ENCODE assay signal across 4 fruit fly cellular contexts in the genomic region with DNA sequence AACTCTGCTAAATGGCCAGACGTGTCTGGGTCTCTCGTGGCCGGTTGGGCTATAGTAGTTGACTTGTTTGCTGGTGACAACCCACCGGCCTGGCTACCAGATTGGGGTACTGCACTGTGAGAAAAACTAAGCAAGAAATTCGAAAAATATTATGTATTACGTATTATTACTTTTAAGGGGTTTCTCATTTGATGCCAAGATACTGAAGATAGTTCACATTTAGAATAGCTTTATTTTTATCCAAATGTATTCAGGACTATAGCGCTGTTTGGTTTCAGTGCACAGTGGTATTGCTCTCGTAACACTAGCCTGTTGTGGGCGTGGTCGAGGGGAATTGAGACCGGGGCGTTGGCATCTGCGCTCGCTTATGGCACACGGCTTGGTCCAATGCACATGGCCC.
A peak's percentile ranks its signal among the peaks of the same experiment; 100 is the strongest.
TF ChIP-seq lines count a peak whose summit lies in the region.

No protein-coding gene starts in this region.

- TF ChIP-seq CTCF in whole organism, embryonic (GFP tag; optimal IDR thresholded peaks at IDR 0.05; lab: Kevin White, UChicago) = peak; percentile 29

TF ChIP-seq in whole organism, embryonic, 481 proteins besides CTCF, POLR2A, EP300 and RAD21 (continues in another document):
- TF ChIP-seq bcd (GFP tag; optimal IDR thresholded peaks at IDR 0.05; lab: Kevin White, UChicago) (peak; percentile 68), pita (GFP tag; optimal IDR thresholded peaks at IDR 0.05; lab: Kevin White, UChicago) (no peak), bbx (GFP tag; IDR thresholded peaks at IDR 0.05; lab: Robert Waterston, UW; ENCODE audit: partially characterized antibody) (no peak), Chrac-16 (GFP tag; optimal IDR thresholded peaks at IDR 0.05; lab: Kevin White, UChicago) (peak; percentile 41), CG30403 (GFP tag; optimal IDR thresholded peaks at IDR 0.05; lab: Kevin White, UChicago) (peak; percentile 67), hb (GFP tag; IDR thresholded peaks at IDR 0.05; lab: Robert Waterston, UW; ENCODE audit: partially characterized antibody) (no peak), seq (GFP tag; IDR thresholded peaks at IDR 0.05; lab: Robert Waterston, UW) (peak; percentile 62), Nf-YB (GFP tag; optimal IDR thresholded peaks at IDR 0.05; lab: Kevin White, UChicago) (peak; percentile 31), CG3281 (GFP tag; optimal IDR thresholded peaks at IDR 0.05; lab: Kevin White, UChicago) (peak; percentile 66), CG10431 (GFP tag; optimal IDR thresholded peaks at IDR 0.05; lab: Kevin White, UChicago) (no peak), gsb (GFP tag; IDR thresholded peaks at IDR 0.05; lab: Robert Waterston, UW) (no peak), Max (GFP tag; optimal IDR thresholded peaks at IDR 0.05; lab: Kevin White, UChicago) (peak; percentile 40), disco-r (GFP tag; optimal IDR thresholded peaks at IDR 0.05; lab: Kevin White, UChicago) (no peak), CG4404 (GFP tag; IDR thresholded peaks at IDR 0.05; lab: Robert Waterston, UW) (peak; percentile 52), Mrtf (GFP tag; IDR thresholded peaks at IDR 0.05; lab: Robert Waterston, UW) (0 out of 3 replicates have a peak, but pooled peaks have one; percentile 42), CG15011 (GFP tag; optimal IDR thresholded peaks at IDR 0.05; lab: Kevin White, UChicago) (peak; percentile 36), en (GFP tag; optimal IDR thresholded peaks at IDR 0.05; lab: Kevin White, UChicago) (no peak), Dip3 (GFP tag; optimal IDR thresholded peaks at IDR 0.05; lab: Kevin White, UChicago) (peak; percentile 64), z (GFP tag; IDR thresholded peaks at IDR 0.05; lab: Robert Waterston, UW) (no peak), Asciz (GFP tag; optimal IDR thresholded peaks at IDR 0.05; lab: Kevin White, UChicago) (peak; percentile 59), yki (optimal IDR thresholded peaks at IDR 0.05; lab: Kevin White, UChicago) (no peak)

TF ChIP-seq in whole organism, prepupa, 60 proteins besides CTCF, POLR2A, EP300 and RAD21 (continues in another document):
- peak; percentile 94 for TF ChIP-seq CG15336 (GFP tag; IDR thresholded peaks at IDR 0.05; lab: Robert Waterston, UW)
- no peak for TF ChIP-seq topi (GFP tag; optimal IDR thresholded peaks at IDR 0.05; lab: Kevin White, UChicago)
- peak; percentile 79 for TF ChIP-seq Gug (GFP tag; IDR thresholded peaks at IDR 0.05; lab: Robert Waterston, UW)
- peak; percentile 28 to 66 for TF ChIP-seq salr (GFP tag; optimal IDR thresholded peaks at IDR 0.05; lab: Kevin White, UChicago)
- no peak for TF ChIP-seq Eip93F (GFP tag; optimal IDR thresholded peaks at IDR 0.05; lab: Kevin White, UChicago)
- peak; percentile 16 for TF ChIP-seq Met (GFP tag; optimal IDR thresholded peaks at IDR 0.05; lab: Kevin White, UChicago)
- peak; percentile 26 for TF ChIP-seq lz (GFP tag; optimal IDR thresholded peaks at IDR 0.05; lab: Kevin White, UChicago)
- TF ChIP-seq CG10669 (GFP tag; optimal IDR thresholded peaks at IDR 0.05; lab: Kevin White, UChicago) = peak; percentile 51
- peak; percentile 87 for TF ChIP-seq Lpt (GFP tag; optimal IDR thresholded peaks at IDR 0.05; lab: Kevin White, UChicago)
- peak; percentile 80 for TF ChIP-seq dac (GFP tag; optimal IDR thresholded peaks at IDR 0.05; lab: Kevin White, UChicago)
- peak; percentile 35 for TF ChIP-seq esn (GFP tag; optimal IDR thresholded peaks at IDR 0.05; lab: Kevin White, UChicago)
- TF ChIP-seq dsx (GFP tag; optimal IDR thresholded peaks at IDR 0.05; lab: Kevin White, UChicago; ENCODE audit: poor library complexity, severe bottlenecking) = peak; percentile 16
- TF ChIP-seq fkh (GFP tag; optimal IDR thresholded peaks at IDR 0.05; lab: Kevin White, UChicago) = no peak
- TF ChIP-seq CG31627 (GFP tag; optimal IDR thresholded peaks at IDR 0.05; lab: Kevin White, UChicago) = peak; percentile 8
- peak; percentile 63 for TF ChIP-seq Sox14 (GFP tag; optimal IDR thresholded peaks at IDR 0.05; lab: Kevin White, UChicago)
- peak; percentile 74 for TF ChIP-seq OdsH (GFP tag; optimal IDR thresholded peaks at IDR 0.05; lab: Kevin White, UChicago)
- peak; percentile 94 for TF ChIP-seq CG8119 (GFP tag; IDR thresholded peaks at IDR 0.05; lab: Robert Waterston, UW)
- TF ChIP-seq net (GFP tag; optimal IDR thresholded peaks at IDR 0.05; lab: Kevin White, UChicago) = peak; percentile 77
- peak; percentile 72 for TF ChIP-seq pdm3 (GFP tag; optimal IDR thresholded peaks at IDR 0.05; lab: Kevin White, UChicago)
- peak; percentile 76 for TF ChIP-seq achi (GFP tag; optimal IDR thresholded peaks at IDR 0.05; lab: Kevin White, UChicago)
- TF ChIP-seq Sox102F (GFP tag; optimal IDR thresholded peaks at IDR 0.05; lab: Kevin White, UChicago) = no peak
- peak; percentile 30 for TF ChIP-seq Hr39 (GFP tag; optimal IDR thresholded peaks at IDR 0.05; lab: Kevin White, UChicago)

TF ChIP-seq in whole organism, pupa, 21 proteins besides CTCF, POLR2A, EP300 and RAD21:
- peak; percentile 39 for TF ChIP-seq CG8159 (tag; optimal IDR thresholded peaks at IDR 0.05; lab: Kevin White, UChicago)
- TF ChIP-seq gl (tag; optimal IDR thresholded peaks at IDR 0.05; lab: Kevin White, UChicago) = no peak
- TF ChIP-seq CG4496 (GFP tag; IDR thresholded peaks at IDR 0.05; lab: Robert Waterston, UW) = peak; percentile 93
- peak; percentile 76 for TF ChIP-seq CG14655 (GFP tag; optimal IDR thresholded peaks at IDR 0.05; lab: Kevin White, UChicago)
- TF ChIP-seq Snoo (tag; optimal IDR thresholded peaks at IDR 0.05; lab: Kevin White, UChicago) = peak; percentile 8
- TF ChIP-seq CG32121 (GFP tag; IDR thresholded peaks at IDR 0.05; lab: Robert Waterston, UW) = peak; percentile 94
- TF ChIP-seq CG12605 (GFP tag; IDR thresholded peaks at IDR 0.05; lab: Robert Waterston, UW) = peak; percentile 88
- no peak for TF ChIP-seq CG13204 (GFP tag; optimal IDR thresholded peaks at IDR 0.05; lab: Kevin White, UChicago)
- TF ChIP-seq CG15710 (tag; optimal IDR thresholded peaks at IDR 0.05; lab: Kevin White, UChicago) = peak; percentile 36
- TF ChIP-seq fd96Ca (GFP tag; IDR thresholded peaks at IDR 0.05; lab: Robert Waterston, UW) = peak; percentile 91
- peak; percentile 79 for TF ChIP-seq CG8301 (tag; optimal IDR thresholded peaks at IDR 0.05; lab: Kevin White, UChicago)
- peak; percentile 53 for TF ChIP-seq CG9948 (tag; optimal IDR thresholded peaks at IDR 0.05; lab: Kevin White, UChicago)
- TF ChIP-seq Ets98B (GFP tag; IDR thresholded peaks at IDR 0.05; lab: Robert Waterston, UW) = peak; percentile 94
- peak; percentile 52 for TF ChIP-seq CG17806 (tag; optimal IDR thresholded peaks at IDR 0.05; lab: Kevin White, UChicago)
- peak; percentile 55; the same call in 1 of the 2 replicates for TF ChIP-seq CG10348 (GFP tag; IDR thresholded peaks at IDR 0.05; lab: Robert Waterston, UW)
- TF ChIP-seq EcR (GFP tag; optimal IDR thresholded peaks at IDR 0.05; lab: Kevin White, UChicago) = peak; percentile 17
- TF ChIP-seq Pif1A (GFP tag; optimal IDR thresholded peaks at IDR 0.05; lab: Kevin White, UChicago) = peak; percentile 80
- no peak for TF ChIP-seq D1 (tag; optimal IDR thresholded peaks at IDR 0.05; lab: Kevin White, UChicago)
- TF ChIP-seq CG34367 (tag; optimal IDR thresholded peaks at IDR 0.05; lab: Kevin White, UChicago) = peak; percentile 26
- TF ChIP-seq Pif1B (GFP tag; optimal IDR thresholded peaks at IDR 0.05; lab: Kevin White, UChicago) = peak; percentile 34
- TF ChIP-seq rn (GFP tag; IDR thresholded peaks at IDR 0.05; lab: Robert Waterston, UW) = peak; percentile 66

TF ChIP-seq in whole organism, wandering third instar larva, 38 proteins besides CTCF, POLR2A, EP300 and RAD21:
- TF ChIP-seq Hr83 (GFP tag; optimal IDR thresholded peaks at IDR 0.05; lab: Kevin White, UChicago; ENCODE audit: poor library complexity, severe bottlenecking) = no peak
- TF ChIP-seq sv (GFP tag; optimal IDR thresholded peaks at IDR 0.05; lab: Kevin White, UChicago) = peak; percentile 15
- TF ChIP-seq lola (GFP tag; optimal IDR thresholded peaks at IDR 0.05; lab: Kevin White, UChicago) = no peak
- peak; percentile 35 for TF ChIP-seq h (GFP tag; optimal IDR thresholded peaks at IDR 0.05; lab: Kevin White, UChicago)
- peak; percentile 14 for TF ChIP-seq OdsH (GFP tag; optimal IDR thresholded peaks at IDR 0.05; lab: Kevin White, UChicago)
- TF ChIP-seq ey (GFP tag; optimal IDR thresholded peaks at IDR 0.05; lab: Kevin White, UChicago) = peak; percentile 25
- no peak for TF ChIP-seq dmrt93B (GFP tag; optimal IDR thresholded peaks at IDR 0.05; lab: Kevin White, UChicago)
- TF ChIP-seq Sp1 (GFP tag; optimal IDR thresholded peaks at IDR 0.05; lab: Kevin White, UChicago) = no peak
- peak; percentile 1 for TF ChIP-seq HLH106 (tag; optimal IDR thresholded peaks at IDR 0.05; lab: Kevin White, UChicago)
- TF ChIP-seq Mio (GFP tag; optimal IDR thresholded peaks at IDR 0.05; lab: Kevin White, UChicago) = no peak
- no peak for TF ChIP-seq Dfd (GFP tag; optimal IDR thresholded peaks at IDR 0.05; lab: Kevin White, UChicago)
- TF ChIP-seq woc (GFP tag; optimal IDR thresholded peaks at IDR 0.05; lab: Kevin White, UChicago) = no peak
- peak in 1 of 2 experiments; percentile 35 for TF ChIP-seq foxo (GFP tag; optimal IDR thresholded peaks at IDR 0.05; lab: Kevin White, UChicago)
- TF ChIP-seq br (GFP tag; optimal IDR thresholded peaks at IDR 0.05; lab: Kevin White, UChicago) = peak; percentile 48
- TF ChIP-seq jim (GFP tag; optimal IDR thresholded peaks at IDR 0.05; lab: Kevin White, UChicago) = no peak
- no peak for TF ChIP-seq Hnf4 (GFP tag; optimal IDR thresholded peaks at IDR 0.05; lab: Kevin White, UChicago)
- TF ChIP-seq rgr (GFP tag; optimal IDR thresholded peaks at IDR 0.05; lab: Kevin White, UChicago) = peak; percentile 25
- no peak for TF ChIP-seq Hr78 (GFP tag; optimal IDR thresholded peaks at IDR 0.05; lab: Kevin White, UChicago)
- no peak for TF ChIP-seq tai (GFP tag; optimal IDR thresholded peaks at IDR 0.05; lab: Kevin White, UChicago)
- TF ChIP-seq dsf (GFP tag; optimal IDR thresholded peaks at IDR 0.05; lab: Kevin White, UChicago; ENCODE audit: borderline replicate concordance) = no peak
- peak; percentile 32 for TF ChIP-seq fru (GFP tag; optimal IDR thresholded peaks at IDR 0.05; lab: Kevin White, UChicago)
